Fruit fly (Drosophila melanogaster): Measurements from ENCODE around the gene DIP-epsilon.

DIP-epsilon gene

DNA sequence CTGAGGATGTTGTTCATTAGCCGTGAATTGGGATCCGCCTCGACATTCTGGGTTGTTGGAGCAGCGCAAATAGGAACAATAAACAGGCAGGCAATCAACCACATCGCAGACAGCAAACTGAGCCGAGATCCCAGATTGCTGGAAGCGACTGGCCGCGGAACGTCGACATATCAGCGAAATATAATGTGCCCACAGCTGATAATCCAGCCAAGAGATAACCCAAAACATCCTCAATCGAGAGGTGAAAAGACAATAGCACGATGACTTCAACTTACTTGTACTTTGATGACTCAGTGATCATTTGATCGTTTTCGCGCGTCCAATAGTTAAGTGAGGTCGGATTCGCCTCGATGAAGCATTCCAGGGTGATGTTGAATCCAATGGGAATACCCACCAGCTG, 25.7 kb downstream of the DIP-epsilon start, which contains the start of gene Nepl6:
Gene Nepl6 (minus strand): TSS at position 104 of the 400 bp plus-strand sequence.
- TF ChIP-seq unc-4 (GFP tag; IDR thresholded peaks at IDR 0.05; ENCODE audit: partially characterized antibody) (no peak), CG12236 (GFP tag; optimal IDR thresholded peaks at IDR 0.05) (no peak), bowl (GFP tag; IDR thresholded peaks at IDR 0.05) (no peak), CG7556 (GFP tag; optimal IDR thresholded peaks at IDR 0.05) (no peak)

DNA sequence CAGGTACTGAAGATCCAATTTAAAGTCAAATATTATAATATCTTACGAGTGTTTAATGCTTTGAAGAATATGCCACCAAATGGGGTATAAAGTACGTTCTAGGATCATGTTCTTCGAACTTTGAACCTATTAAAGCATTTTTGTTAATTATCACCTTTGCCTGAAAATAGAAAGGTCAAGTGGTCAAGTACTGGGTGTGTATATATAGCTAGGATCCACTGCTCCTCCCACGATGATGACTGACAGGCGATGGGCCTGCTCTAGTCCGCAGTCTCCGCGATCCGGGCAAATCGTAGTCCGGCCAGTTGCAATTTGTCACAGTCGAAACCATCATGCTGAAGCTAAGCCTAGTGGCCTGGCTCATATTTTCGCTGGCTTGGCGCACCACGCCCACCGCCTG, 30.2 kb downstream of the DIP-epsilon start, which contains the start of gene Nepl5:
Gene Nepl5 (plus strand): TSS at position 301 of the 400 bp plus-strand sequence.
- TF ChIP-seq CG12744 (GFP tag; optimal IDR thresholded peaks at IDR 0.05) (no peak), CG10462 (GFP tag; optimal IDR thresholded peaks at IDR 0.05) (no peak), CG9797 (GFP tag; optimal IDR thresholded peaks at IDR 0.05) (no peak), CG12299 (tag; optimal IDR thresholded peaks at IDR 0.05) (no peak), mam (GFP tag; optimal IDR thresholded peaks at IDR 0.05) (no peak), CG9609 (GFP tag; optimal IDR thresholded peaks at IDR 0.05) (no peak), gsb-n (tag; optimal IDR thresholded peaks at IDR 0.05) (no peak)

DNA sequence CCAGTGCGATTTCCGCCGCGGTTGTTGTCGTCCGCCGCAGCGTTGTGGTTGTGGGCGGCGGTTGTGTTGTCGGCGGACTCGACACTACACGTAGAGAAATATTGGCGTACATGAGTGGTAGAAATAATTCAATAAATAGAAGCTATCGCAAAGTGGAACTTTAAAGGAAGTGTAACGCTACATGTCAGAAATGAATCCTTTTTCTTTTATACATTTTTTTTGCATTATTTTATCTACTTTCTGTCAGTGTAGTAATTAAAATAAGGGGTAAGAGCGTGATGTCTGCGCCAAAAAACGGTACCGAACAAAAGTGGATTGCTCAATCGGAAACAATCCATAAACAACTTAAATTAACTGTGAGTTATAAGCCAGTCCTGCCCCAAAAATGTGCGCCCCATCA, 31.9 kb downstream of the DIP-epsilon start:
- TF ChIP-seq CG9437 (GFP tag; optimal IDR thresholded peaks at IDR 0.05) (no peak), Hmx (GFP tag; optimal IDR thresholded peaks at IDR 0.05) (no peak), CG12769 (tag; optimal IDR thresholded peaks at IDR 0.05) (no peak), lola (GFP tag; optimal IDR thresholded peaks at IDR 0.05) (no peak), CG1832 (GFP tag; optimal IDR thresholded peaks at IDR 0.05) (no peak), Lhr (GFP tag; optimal IDR thresholded peaks at IDR 0.05) (no peak), inv (GFP tag; IDR thresholded peaks at IDR 0.05; ENCODE audit: partially characterized antibody) (no peak), Bgb (GFP tag; IDR thresholded peaks at IDR 0.05; ENCODE audit: partially characterized antibody) (no peak), fd3F (GFP tag; optimal IDR thresholded peaks at IDR 0.05) (no peak), CG16815 (GFP tag; optimal IDR thresholded peaks at IDR 0.05) (no peak), NfI (GFP tag; optimal IDR thresholded peaks at IDR 0.05) (no peak), maf-S (GFP tag; optimal IDR thresholded peaks at IDR 0.05) (no peak), CG11696 (GFP tag; IDR thresholded peaks at IDR 0.05) (no peak), Lim3 (GFP tag; IDR thresholded peaks at IDR 0.05) (no peak), CG10979 (tag; optimal IDR thresholded peaks at IDR 0.05) (no peak), ap (GFP tag; IDR thresholded peaks at IDR 0.05) (no peak), Chrac-16 (GFP tag; optimal IDR thresholded peaks at IDR 0.05) (no peak), kay (GFP tag; optimal IDR thresholded peaks at IDR 0.05) (no peak), Six4 (GFP tag; optimal IDR thresholded peaks at IDR 0.05) (no peak), eyg (GFP tag; optimal IDR thresholded peaks at IDR 0.05) (no peak), sug (tag; optimal IDR thresholded peaks at IDR 0.05) (no peak), Antp (GFP tag; optimal IDR thresholded peaks at IDR 0.05) (no peak), CG9215 (GFP tag; IDR thresholded peaks at IDR 0.05) (no peak), CG1233 (GFP tag; optimal IDR thresholded peaks at IDR 0.05) (no peak), CG4328 (GFP tag; optimal IDR thresholded peaks at IDR 0.05) (no peak), sob (GFP tag; IDR thresholded peaks at IDR 0.05) (0 out of 2 replicates have a peak, but pooled peaks have one; percentile 24), cas (GFP tag; IDR thresholded peaks at IDR 0.05) (no peak), abd-A (tag; optimal IDR thresholded peaks at IDR 0.05) (no peak), Dref (GFP tag; IDR thresholded peaks at IDR 0.05) (no peak), Hand (GFP tag; optimal IDR thresholded peaks at IDR 0.05) (no peak), lab (GFP tag; optimal IDR thresholded peaks at IDR 0.05) (peak; percentile 23), Nf-YA (GFP tag; IDR thresholded peaks at IDR 0.05) (no peak), CG15696 (tag; optimal IDR thresholded peaks at IDR 0.05) (no peak), Awh (GFP tag; IDR thresholded peaks at IDR 0.05) (no peak), wek (GFP tag; optimal IDR thresholded peaks at IDR 0.05) (no peak), Dip2 (GFP tag; IDR thresholded peaks at IDR 0.05) (no peak), toy (GFP tag; IDR thresholded peaks at IDR 0.05) (no peak), CG10274 (GFP tag; optimal IDR thresholded peaks at IDR 0.05) (no peak)
